Fruit fly (Drosophila melanogaster): ENCODE measurements around the gene Tsp.

Gene Tsp

DNA sequence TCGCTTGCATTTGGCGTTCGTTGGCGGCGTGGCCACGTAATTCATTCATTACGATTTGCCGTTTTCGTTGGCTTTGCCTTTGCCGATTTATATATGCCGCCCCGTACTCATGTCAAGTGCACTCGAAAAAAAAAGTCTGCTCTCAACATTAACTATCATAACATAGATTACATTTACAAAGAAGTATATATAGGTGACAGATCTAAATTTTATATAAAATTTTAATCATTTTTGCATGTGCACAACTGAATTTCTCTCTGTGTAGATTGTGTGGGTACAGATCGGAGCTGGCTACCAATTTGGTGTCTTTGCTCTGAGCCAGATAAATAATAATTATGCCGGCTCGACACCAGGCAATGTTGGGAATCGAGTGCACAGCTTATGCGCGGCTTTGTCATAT is 10.5 kb downstream of the Tsp start (continued):
- TF ChIP-seq CG14965 (GFP tag; optimal IDR thresholded peaks at IDR 0.05; ENCODE audit: borderline replicate concordance) = no peak
- no peak for TF ChIP-seq CkIIα-i1 (GFP tag; IDR thresholded peaks at IDR 0.05)
- no peak for TF ChIP-seq CrebB (tag; optimal IDR thresholded peaks at IDR 0.05)
- no peak for TF ChIP-seq CG4282 (GFP tag; optimal IDR thresholded peaks at IDR 0.05)
- TF ChIP-seq CG13296 (GFP tag; optimal IDR thresholded peaks at IDR 0.05) = no peak
- no peak for TF ChIP-seq grn (GFP tag; optimal IDR thresholded peaks at IDR 0.05)
- peak; percentile 8 for TF ChIP-seq Myb (GFP tag; optimal IDR thresholded peaks at IDR 0.05)
- peak; percentile 7 for TF ChIP-seq fd3F (GFP tag; optimal IDR thresholded peaks at IDR 0.05)
- peak; percentile 56; the same call in 1 of the 2 replicates for TF ChIP-seq ranshi (GFP tag; IDR thresholded peaks at IDR 0.05)
- peak; percentile 74; the same call in 2 of the 3 replicates for TF ChIP-seq zfh1 (GFP tag; IDR thresholded peaks at IDR 0.05)
- TF ChIP-seq ftz-f1 (GFP tag; optimal IDR thresholded peaks at IDR 0.05) = no peak
- TF ChIP-seq cwo (GFP tag; optimal IDR thresholded peaks at IDR 0.05) = no peak
- peak; percentile 42 for TF ChIP-seq chn (GFP tag; optimal IDR thresholded peaks at IDR 0.05)
- peak; percentile 31 for TF ChIP-seq CG7786 (GFP tag; optimal IDR thresholded peaks at IDR 0.05)
- TF ChIP-seq CG6689 (GFP tag; IDR thresholded peaks at IDR 0.05) = peak; percentile 43; the same call in 1 of the 2 replicates
- no peak for TF ChIP-seq CG16779 (GFP tag; IDR thresholded peaks at IDR 0.05)
- TF ChIP-seq Jarid2 (GFP tag; optimal IDR thresholded peaks at IDR 0.05) = no peak
- peak; percentile 27 for TF ChIP-seq Hsf (GFP tag; optimal IDR thresholded peaks at IDR 0.05)
- no peak for TF ChIP-seq odd (GFP tag; optimal IDR thresholded peaks at IDR 0.05)
- peak; percentile 27 for TF ChIP-seq NfI (GFP tag; optimal IDR thresholded peaks at IDR 0.05)
- peak; percentile 6 for TF ChIP-seq HHEX (GFP tag; optimal IDR thresholded peaks at IDR 0.05)
- TF ChIP-seq tin (GFP tag; optimal IDR thresholded peaks at IDR 0.05) = peak; percentile 19
- TF ChIP-seq HLHmδ (GFP tag; optimal IDR thresholded peaks at IDR 0.05) = no peak
- no peak for TF ChIP-seq Tbp (GFP tag; optimal IDR thresholded peaks at IDR 0.05)
- TF ChIP-seq CG11085 (GFP tag; IDR thresholded peaks at IDR 0.05) = 0 out of 2 replicates have a peak, but pooled peaks have one; percentile 18
- TF ChIP-seq CG9876 (GFP tag; optimal IDR thresholded peaks at IDR 0.05) = no peak
- TF ChIP-seq CG33557 (GFP tag; optimal IDR thresholded peaks at IDR 0.05) = no peak
- 0 out of 2 replicates have a peak, but pooled peaks have one; percentile 42 for TF ChIP-seq CG4730 (GFP tag; IDR thresholded peaks at IDR 0.05)
- no peak for TF ChIP-seq Atf-2 (GFP tag; optimal IDR thresholded peaks at IDR 0.05)
- TF ChIP-seq CG4707 (GFP tag; optimal IDR thresholded peaks at IDR 0.05) = no peak
- TF ChIP-seq CG6765 (GFP tag; optimal IDR thresholded peaks at IDR 0.05) = no peak
- no peak for TF ChIP-seq dimm (GFP tag; IDR thresholded peaks at IDR 0.05)
- no peak for TF ChIP-seq Lhr (GFP tag; optimal IDR thresholded peaks at IDR 0.05)
- TF ChIP-seq Six4 (GFP tag; optimal IDR thresholded peaks at IDR 0.05) = peak; percentile 18
- TF ChIP-seq emc (GFP tag; optimal IDR thresholded peaks at IDR 0.05) = no peak
- no peak for TF ChIP-seq inv (GFP tag; IDR thresholded peaks at IDR 0.05; ENCODE audit: partially characterized antibody)
- no peak for TF ChIP-seq Nf-YA (GFP tag; IDR thresholded peaks at IDR 0.05)
- no peak for TF ChIP-seq Hmx (GFP tag; optimal IDR thresholded peaks at IDR 0.05)
- TF ChIP-seq aop (GFP tag; IDR thresholded peaks at IDR 0.05) = no peak
- peak; percentile 58 for TF ChIP-seq CG15269 (tag; optimal IDR thresholded peaks at IDR 0.05)
- peak; percentile 31 for TF ChIP-seq CG17359 (tag; optimal IDR thresholded peaks at IDR 0.05)
- TF ChIP-seq phol (tag; optimal IDR thresholded peaks at IDR 0.05) = peak; percentile 49
- TF ChIP-seq sens-2 (GFP tag; IDR thresholded peaks at IDR 0.05) = peak; percentile 42; the same call in 1 of the 2 replicates
- TF ChIP-seq CG10209 (GFP tag; optimal IDR thresholded peaks at IDR 0.05) = peak; percentile 22
- TF ChIP-seq CG12769 (tag; optimal IDR thresholded peaks at IDR 0.05) = peak; percentile 58
- TF ChIP-seq Blimp-1 (GFP tag; optimal IDR thresholded peaks at IDR 0.05) = peak; percentile 45
- TF ChIP-seq CG18476 (GFP tag; optimal IDR thresholded peaks at IDR 0.05) = peak; percentile 4
- no peak for TF ChIP-seq dm (GFP tag; optimal IDR thresholded peaks at IDR 0.05)
- no peak for TF ChIP-seq CG34224 (GFP tag; IDR thresholded peaks at IDR 0.05; ENCODE audit: partially characterized antibody)
- TF ChIP-seq CG11093 (GFP tag; IDR thresholded peaks at IDR 0.05) = peak; percentile 57; the same call in 1 of the 3 replicates
- TF ChIP-seq CG2129 (GFP tag; IDR thresholded peaks at IDR 0.05; ENCODE audit: partially characterized antibody) = no peak
